Worm (Caenorhabditis elegans) whole organism, L3 larva: ENCODE measurements around the gene K02E10.5.
A peak's percentile ranks its signal among the peaks of the same experiment; 100 is the strongest.

Experiments
- R02D3.7 ChIP-seq: fragments of 150-350 bp; optimal IDR thresholded peaks from 2 replicates; lab custom pipeline; 2014; ENCODE audit warnings: missing biosample characterization, missing genetic modification characterization
- ama-1 ChIP-seq: fragments of 150-350 bp; optimal IDR thresholded peaks from 2 replicates; lab custom pipeline; 2018
- ceh-16 ChIP-seq: sonication (generic microtip); optimal IDR thresholded peaks from 2 replicates; lab custom pipeline; 2017; ENCODE audit warnings: missing biosample characterization, missing genetic modification characterization
- ceh-28 ChIP-seq: fragments of 150-350 bp; optimal IDR thresholded peaks from 2 replicates; lab custom pipeline; 2014; ENCODE audit warnings: missing biosample characterization, missing genetic modification reagents, missing genetic modification characterization
- ceh-9 ChIP-seq: sonication (generic microtip); optimal IDR thresholded peaks from 2 replicates; lab custom pipeline; 2018; ENCODE audit warnings: missing biosample characterization, missing genetic modification characterization
- daf-12 ChIP-seq: fragments of 150-350 bp; optimal IDR thresholded peaks from 2 replicates; lab custom pipeline; 2014; ENCODE audit warnings: missing biosample characterization, missing genetic modification reagents, missing genetic modification characterization
- egl-5 ChIP-seq: fragments of 150-350 bp; optimal IDR thresholded peaks from 2 replicates; lab custom pipeline; 2017; ENCODE audit warnings: missing biosample characterization, missing genetic modification reagents, missing genetic modification characterization, inconsistent platforms
- elt-1 ChIP-seq: fragments of 150-350 bp; optimal IDR thresholded peaks from 2 replicates; lab custom pipeline; 2014; ENCODE audit warnings: missing biosample characterization, missing genetic modification characterization
- elt-2 ChIP-seq: sonication (generic microtip); optimal IDR thresholded peaks from 2 replicates; lab custom pipeline; 2016; ENCODE audit warnings: missing genetic modification reagents, mild to moderate bottlenecking, missing genetic modification characterization, missing compliant biosample characterization
- fkh-10 ChIP-seq: sonication (generic microtip); optimal IDR thresholded peaks from 2 replicates; lab custom pipeline; 2017; ENCODE audit warnings: missing biosample characterization, missing genetic modification reagents, missing genetic modification characterization
- fkh-2 ChIP-seq: fragments of 150-350 bp; optimal IDR thresholded peaks from 2 replicates; lab custom pipeline; 2014; ENCODE audit warnings: missing biosample characterization, missing genetic modification reagents, missing genetic modification characterization
- fos-1 ChIP-seq: fragments of 150-350 bp; optimal IDR thresholded peaks from 2 replicates; lab custom pipeline; 2014; ENCODE audit warnings: missing biosample characterization, missing genetic modification characterization
- hmg-11 ChIP-seq: sonication (generic microtip); optimal IDR thresholded peaks from 2 replicates; lab custom pipeline; 2016; ENCODE audit warnings: missing genetic modification characterization, missing compliant biosample characterization
- jun-1 ChIP-seq: fragments of 150-350 bp; optimal IDR thresholded peaks from 2 replicates; lab custom pipeline; 2014; ENCODE audit warnings: missing biosample characterization, missing genetic modification reagents, missing genetic modification characterization
- lin-15B ChIP-seq: fragments of 150-350 bp; optimal IDR thresholded peaks from 2 replicates; lab custom pipeline; 2014; ENCODE audit warnings: missing biosample characterization, missing genetic modification characterization
- lin-39 ChIP-seq: fragments of 150-350 bp; optimal IDR thresholded peaks from 2 replicates; lab custom pipeline; 2018; ENCODE audit warnings: missing biosample characterization, missing genetic modification reagents, missing genetic modification characterization
- mml-1 ChIP-seq: fragments of 150-350 bp; sonication (generic microtip); optimal IDR thresholded peaks from 3 replicates; lab custom pipeline; 2014; ENCODE audit warnings: missing biosample characterization, missing genetic modification characterization
- nfya-1 ChIP-seq: sonication (generic microtip); optimal IDR thresholded peaks from 2 replicates; lab custom pipeline; 2017; ENCODE audit warnings: missing genetic modification characterization, mild to moderate bottlenecking, missing compliant biosample characterization, antibody characterized with exemption, moderate library complexity; ENCODE audit not compliant: insufficient read depth
- nhr-11 ChIP-seq: fragments of 150-350 bp; optimal IDR thresholded peaks from 2 replicates; lab custom pipeline; 2014; ENCODE audit warnings: missing biosample characterization, missing genetic modification characterization
- nhr-12 ChIP-seq: fragments of 150-350 bp; optimal IDR thresholded peaks from 2 replicates; lab custom pipeline; 2014; ENCODE audit warnings: missing biosample characterization, missing genetic modification characterization
- nhr-23 ChIP-seq: fragments of 150-350 bp; optimal IDR thresholded peaks from 2 replicates; lab custom pipeline; 2014; ENCODE audit warnings: missing biosample characterization, missing genetic modification reagents, missing genetic modification characterization
- nhr-237 ChIP-seq: fragments of 150-350 bp; optimal IDR thresholded peaks from 2 replicates; lab custom pipeline; 2014; ENCODE audit warnings: missing biosample characterization, missing genetic modification characterization
- nhr-25 ChIP-seq: sonication (generic microtip); optimal IDR thresholded peaks from 2 replicates; lab custom pipeline; 2017; ENCODE audit warnings: missing biosample characterization, missing genetic modification characterization
- nhr-67 ChIP-seq: fragments of 150-350 bp; optimal IDR thresholded peaks from 2 replicates; lab custom pipeline; 2014; ENCODE audit warnings: missing biosample characterization, missing genetic modification characterization
- nhr-76 ChIP-seq: fragments of 150-350 bp; sonication (generic microtip); optimal IDR thresholded peaks from 5 replicates; lab custom pipeline; 2014; ENCODE audit warnings: missing biosample characterization, missing genetic modification characterization
- nhr-77 ChIP-seq: fragments of 150-350 bp; optimal IDR thresholded peaks from 2 replicates; lab custom pipeline; 2014; ENCODE audit warnings: missing biosample characterization, missing genetic modification characterization
- pha-4 ChIP-seq: fragments of 150-350 bp; optimal IDR thresholded peaks from 2 replicates; lab custom pipeline; 2014; ENCODE audit warnings: missing biosample characterization, missing genetic modification reagents, missing genetic modification characterization
- pqm-1 ChIP-seq: fragments of 150-350 bp; optimal IDR thresholded peaks from 2 replicates; lab custom pipeline; 2017; ENCODE audit warnings: missing biosample characterization, missing genetic modification characterization, inconsistent platforms
- sea-2 ChIP-seq: fragments of 150-350 bp; sonication (generic microtip); optimal IDR thresholded peaks from 4 replicates; lab custom pipeline; 2014; ENCODE audit warnings: missing biosample characterization, missing genetic modification reagents, missing genetic modification characterization
- skn-1 ChIP-seq: fragments of 150-350 bp; optimal IDR thresholded peaks from 2 replicates; lab custom pipeline; 2014; ENCODE audit warnings: missing biosample characterization, missing genetic modification characterization
- snpc-4 ChIP-seq: fragments of 150-350 bp; optimal IDR thresholded peaks from 2 replicates; lab custom pipeline; 2014; ENCODE audit warnings: missing biosample characterization, missing genetic modification characterization
- tbx-2 ChIP-seq: sonication (generic microtip); optimal IDR thresholded peaks from 2 replicates; lab custom pipeline; 2016; ENCODE audit warnings: mild to moderate bottlenecking, missing genetic modification characterization, missing compliant biosample characterization
- unc-39 ChIP-seq: sonication (generic microtip); optimal IDR thresholded peaks from 4 replicates; lab custom pipeline; 2017; ENCODE audit warnings: missing biosample characterization, missing genetic modification characterization
- zag-1 ChIP-seq: fragments of 150-350 bp; optimal IDR thresholded peaks from 2 replicates; lab custom pipeline; 2014; ENCODE audit warnings: missing biosample characterization, missing genetic modification characterization
- ztf-11 ChIP-seq: fragments of 150-350 bp; optimal IDR thresholded peaks from 2 replicates; lab custom pipeline; 2014; ENCODE audit warnings: missing biosample characterization, missing genetic modification characterization

K02E10.5 gene

ce11 chrX:2495865-2496314 is 17.2 kb upstream of the K02E10.5 start, which contains the start of gene rabr-1 (continued):
- TF ChIP-seq ceh-9 (no peak), egl-5 (tag; lab: Kevin White, UChicago) (no peak), fkh-2 (tag; lab: Kevin White, UChicago) (no peak), ztf-11 (tag; lab: Kevin White, UChicago) (no peak), nhr-77 (tag; lab: Kevin White, UChicago) (no peak), sea-2 (GFP tag; lab: Kevin White, UChicago) (no peak), elt-1 (tag; lab: Kevin White, UChicago) (no peak), zag-1 (no peak), nhr-12 (no peak), daf-12 (no peak), nhr-11 (tag; lab: Kevin White, UChicago) (no peak), pha-4 (peak; percentile 23), nhr-76 (tag; lab: Kevin White, UChicago) (no peak), fos-1 (tag; lab: Kevin White, UChicago) (no peak), mml-1 (tag; lab: Kevin White, UChicago) (no peak), unc-39 (tag; lab: Kevin White, UChicago) (no peak), lin-15B (tag; lab: Kevin White, UChicago) (no peak), fkh-10 (GFP tag; lab: Kevin White, UChicago) (no peak), snpc-4 (tag; lab: Kevin White, UChicago) (no peak)

ce11 chrX:2494296-2494695 is 15.6 kb upstream of the K02E10.5 start:
- TF ChIP-seq elt-2: no peak
- TF ChIP-seq zag-1: no peak
- no peak for TF ChIP-seq ceh-28 (tag; lab: Kevin White, UChicago)
- peak; percentile 96 for TF ChIP-seq fkh-10 (GFP tag; lab: Kevin White, UChicago)

ce11 chrX:2493586-2494175 is 15.0 kb upstream of the K02E10.5 start:
- TF ChIP-seq nhr-11 (tag; lab: Kevin White, UChicago): no peak

- TF ChIP-seq fkh-10 (GFP tag; lab: Kevin White, UChicago): peak; percentile 20
- TF ChIP-seq nhr-25 (tag; lab: Kevin White, UChicago): no peak
- no peak for TF ChIP-seq ceh-16 (tag; lab: Kevin White, UChicago)
- TF ChIP-seq hmg-11: peak; percentile 69
- no peak for TF ChIP-seq R02D3.7
- no peak for TF ChIP-seq tbx-2 (tag; lab: Kevin White, UChicago)
- peak; percentile 30 for TF ChIP-seq pha-4
- no peak for TF ChIP-seq nhr-237 (tag; lab: Kevin White, UChicago)
- no peak for TF ChIP-seq snpc-4 (tag; lab: Kevin White, UChicago)
- no peak for TF ChIP-seq lin-15B (tag; lab: Kevin White, UChicago)
- TF ChIP-seq nfya-1: peak; percentile 38
- no peak for TF ChIP-seq mml-1 (tag; lab: Kevin White, UChicago)
- TF ChIP-seq lin-39 (tag; lab: Kevin White, UChicago): peak; percentile 62
- no peak for TF ChIP-seq skn-1
- TF ChIP-seq elt-2: peak; percentile 4
- no peak for TF ChIP-seq jun-1 (tag; lab: Kevin White, UChicago)
These were observed 9.9 kb upstream of the K02E10.5 start, which contains the start of gene hid-1 for ce11 chrX:2488526-2489098. Gene hid-1 (plus strand): TSS chrX:2489048.

ce11 chrX:2483078-2483477 is 4.4 kb upstream of the K02E10.5 start, which contains the start of gene K02E10.4:
Gene K02E10.4 (plus strand): TSS chrX:2483263.
- TF ChIP-seq pha-4: no peak
- peak; percentile 46 for TF ChIP-seq nhr-23 (tag; lab: Kevin White, UChicago)
- TF ChIP-seq, all 47 proteins: peak for 1

- no peak for TF ChIP-seq daf-12
- TF ChIP-seq nhr-25 (tag; lab: Kevin White, UChicago): no peak
- TF ChIP-seq pqm-1 (tag; lab: Kevin White, UChicago): peak; percentile 9
- no peak for TF ChIP-seq ama-1
- TF ChIP-seq nhr-67: no peak
These were observed 3.9 kb upstream of the K02E10.5 start, which contains the start of gene K02E10.6 for ce11 chrX:2482622-2483021. Gene K02E10.6 (minus strand): TSS chrX:2482770.
